Fruit fly (Drosophila melanogaster) whole organism, wandering third instar larva: ENCODE data around the gene CG17108.

ENCODE experiments used
- CG9705 ChIP-seq: fragments of 200-800 bp; sonication (Bioruptor generic); optimal IDR thresholded peaks from 2 replicates; lab custom pipeline; 2018; ENCODE audit warnings: missing biosample characterization, mild to moderate bottlenecking, missing genetic modification characterization
- OdsH ChIP-seq: fragments of 200-800 bp; sonication (Bioruptor generic); optimal IDR thresholded peaks from 2 replicates; lab custom pipeline; 2016; ENCODE audit warnings: missing biosample characterization, mild to moderate bottlenecking, missing genetic modification characterization
- Rel ChIP-seq, 2 experiments: fragments of 200-800 bp; sonication (Bioruptor generic) in 1 of 2; optimal IDR thresholded peaks; 2 replicates in 1 of 2; 3 replicates in 1 of 2; lab custom pipeline; 2016 to 2019; ENCODE audit warnings: mild to moderate bottlenecking in 2 of 2, missing biosample characterization in 2 of 2, missing genetic modification characterization in 2 of 2, moderate library complexity in 1 of 2
- ey ChIP-seq: fragments of 200-800 bp; sonication (Bioruptor generic); optimal IDR thresholded peaks from 2 replicates; lab custom pipeline; 2016; ENCODE audit warnings: missing biosample characterization, missing genetic modification characterization
- fru ChIP-seq: fragments of 200-800 bp; sonication (Bioruptor generic); optimal IDR thresholded peaks from 3 replicates; lab custom pipeline; 2016; ENCODE audit warnings: missing biosample characterization, mild to moderate bottlenecking, missing genetic modification characterization
- lola ChIP-seq: fragments of >200 bp; optimal IDR thresholded peaks from 2 replicates; lab custom pipeline; 2017; ENCODE audit warnings: missing biosample characterization, missing genetic modification characterization
- psq ChIP-seq: fragments of 200-800 bp; sonication (Bioruptor generic); optimal IDR thresholded peaks from 3 replicates; lab custom pipeline; 2017; ENCODE audit warnings: missing biosample characterization, mild to moderate bottlenecking, missing genetic modification characterization, moderate library complexity
- rgr ChIP-seq: fragments of 200-800 bp; sonication (Bioruptor generic); optimal IDR thresholded peaks from 3 replicates; lab custom pipeline; 2016; ENCODE audit warnings: missing biosample characterization, mild to moderate bottlenecking, missing genetic modification characterization
- usp ChIP-seq: fragments of >200 bp; optimal IDR thresholded peaks from 2 replicates; lab custom pipeline; 2017; ENCODE audit warnings: missing biosample characterization, missing genetic modification characterization

DNA sequence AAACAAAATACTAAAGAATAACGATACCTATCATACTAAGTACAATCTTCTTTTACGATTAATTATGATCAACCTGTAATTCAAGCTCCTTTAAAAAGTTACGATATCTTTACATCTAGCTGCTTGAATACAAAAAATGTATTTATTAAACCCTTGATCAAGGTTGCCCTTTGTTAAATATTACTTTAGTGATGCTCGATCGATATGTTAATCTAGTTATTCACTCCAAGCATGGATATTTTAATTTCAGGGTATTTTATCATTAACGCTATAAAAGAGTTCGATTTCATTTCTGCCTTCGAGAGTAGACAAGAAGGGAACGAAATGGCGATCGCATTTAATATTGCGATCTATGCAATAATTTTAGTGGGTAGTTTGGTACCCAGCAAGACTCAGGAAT lies 50.2 kb downstream of the CG17108 start, which contains the start of gene CG18284:
- no peak for TF ChIP-seq fru (GFP tag; lab: Kevin White, UChicago)
- no peak for TF ChIP-seq usp (GFP tag; lab: Kevin White, UChicago)
- TF ChIP-seq ey (GFP tag; lab: Kevin White, UChicago), result no peak
- TF ChIP-seq rgr (GFP tag; lab: Kevin White, UChicago), result no peak
- no peak for TF ChIP-seq Rel (GFP tag; optimal IDR thresholded peaks at IDR 0.05; lab: Kevin White, UChicago)
- TF ChIP-seq Rel (tag; optimal IDR thresholded peaks at IDR 0.05; lab: Kevin White, UChicago), result no peak
- no peak for TF ChIP-seq psq (GFP tag; lab: Kevin White, UChicago)
- no peak for TF ChIP-seq OdsH
- TF ChIP-seq lola (GFP tag; lab: Kevin White, UChicago), result no peak
- TF ChIP-seq CG9705 (GFP tag; lab: Kevin White, UChicago), result no peak
